Worm (Caenorhabditis elegans): ENCODE data around the gene Y7A5A.7.
A peak's percentile ranks its signal among the peaks of the same experiment; 100 is the strongest.

The Y7A5A.7 gene

DNA sequence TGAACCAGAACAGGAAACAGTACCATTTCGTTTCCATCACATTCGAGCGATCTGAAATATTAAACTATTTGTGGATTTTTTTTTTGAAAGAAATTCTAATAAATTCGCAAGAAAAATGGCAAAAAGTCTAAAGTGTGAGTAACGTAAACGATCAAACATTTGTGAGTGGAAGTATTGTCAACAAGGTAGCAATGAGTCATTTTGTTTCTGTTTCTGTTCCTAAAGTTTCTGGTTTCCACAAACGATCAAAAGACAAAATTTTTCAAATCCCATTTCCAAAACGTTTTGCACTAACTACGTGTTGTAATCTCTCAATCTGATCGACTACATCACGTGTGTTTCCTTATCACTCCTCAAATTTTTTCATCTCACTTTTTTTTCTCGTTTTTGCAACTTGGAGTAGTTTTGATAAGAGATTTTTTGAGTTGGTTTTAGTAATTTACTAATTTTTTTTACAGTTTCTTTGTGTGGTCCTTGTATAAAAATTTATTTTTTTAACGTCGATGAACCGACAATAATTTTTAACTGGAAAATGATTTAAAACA is 43.6 kb upstream of the Y7A5A.7 start, which contains the start of gene F59F4.3:
F59F4.3 (minus strand) TSS at position 51 of the 545 bp plus-strand sequence.
- no peak for TF ChIP-seq C38D4.7 (GFP tag; optimal IDR thresholded peaks at IDR 0.05)
- no peak for TF ChIP-seq pax-1 (tag; optimal IDR thresholded peaks at IDR 0.05)
- TF ChIP-seq ceh-31 (tag; optimal IDR thresholded peaks at IDR 0.05): no peak
- TF ChIP-seq ceh-45 (GFP tag; IDR thresholded peaks at IDR 0.05): no peak
- no peak for TF ChIP-seq hlh-8 (tag; optimal IDR thresholded peaks at IDR 0.05)
- no peak for TF ChIP-seq lim-6 (tag; optimal IDR thresholded peaks at IDR 0.05)
- no peak for TF ChIP-seq pag-3 (tag; optimal IDR thresholded peaks at IDR 0.05; ENCODE audit: borderline replicate concordance)
- TF ChIP-seq ceh-2 (tag; optimal IDR thresholded peaks at IDR 0.05): no peak
- TF ChIP-seq Y22D7AL.16 (tag; optimal IDR thresholded peaks at IDR 0.05): no peak
- TF ChIP-seq hlh-13 (GFP tag; optimal IDR thresholded peaks at IDR 0.05): no peak
- TF ChIP-seq ceh-6 (GFP tag; optimal IDR thresholded peaks at IDR 0.05): no peak
- no peak for TF ChIP-seq hlh-30 (tag; optimal IDR thresholded peaks at IDR 0.05; ENCODE audit: insufficient read depth)
- no peak for TF ChIP-seq zip-5 (tag; optimal IDR thresholded peaks at IDR 0.05)

ce11 chrX:15846552-15846951 is 42.6 kb upstream of the Y7A5A.7 start:
- TF ChIP-seq pat-9 (tag; optimal IDR thresholded peaks at IDR 0.05) (no peak), pqm-1 (tag; optimal IDR thresholded peaks at IDR 0.05) (no peak), hlh-15 (tag; optimal IDR thresholded peaks at IDR 0.05) (no peak), dve-1 (tag; optimal IDR thresholded peaks at IDR 0.05) (no peak)

- TF ChIP-seq pha-4 (tag; optimal IDR thresholded peaks at IDR 0.05) (no peak), F13H6.1 (tag; optimal IDR thresholded peaks at IDR 0.05) (no peak), fkh-10 (GFP tag; optimal IDR thresholded peaks at IDR 0.05) (no peak), hlh-6 (tag; optimal IDR thresholded peaks at IDR 0.05) (no peak), odd-2 (tag; optimal IDR thresholded peaks at IDR 0.05) (no peak), unc-55 (GFP tag; optimal IDR thresholded peaks at IDR 0.05) (no peak), pros-1 (tag; optimal IDR thresholded peaks at IDR 0.05) (no peak), hlh-13 (GFP tag; optimal IDR thresholded peaks at IDR 0.05) (no peak), dmd-4 (tag; optimal IDR thresholded peaks at IDR 0.05; ENCODE audit: borderline replicate concordance) (no peak), rnt-1 (tag; optimal IDR thresholded peaks at IDR 0.05) (no peak), nhr-11 (tag; optimal IDR thresholded peaks at IDR 0.05) (no peak), hlh-8 (tag; optimal IDR thresholded peaks at IDR 0.05) (no peak), ceh-19 (GFP tag; optimal IDR thresholded peaks at IDR 0.05) (no peak), ceh-24 (tag; optimal IDR thresholded peaks at IDR 0.05) (no peak), pha-2 (tag; optimal IDR thresholded peaks at IDR 0.05) (no peak), tbx-7 (tag; optimal IDR thresholded peaks at IDR 0.05) (no peak), C38D4.7 (GFP tag; optimal IDR thresholded peaks at IDR 0.05) (no peak)
These were observed 40.4 kb upstream of the Y7A5A.7 start for ce11 chrX:15844330-15844729.

DNA sequence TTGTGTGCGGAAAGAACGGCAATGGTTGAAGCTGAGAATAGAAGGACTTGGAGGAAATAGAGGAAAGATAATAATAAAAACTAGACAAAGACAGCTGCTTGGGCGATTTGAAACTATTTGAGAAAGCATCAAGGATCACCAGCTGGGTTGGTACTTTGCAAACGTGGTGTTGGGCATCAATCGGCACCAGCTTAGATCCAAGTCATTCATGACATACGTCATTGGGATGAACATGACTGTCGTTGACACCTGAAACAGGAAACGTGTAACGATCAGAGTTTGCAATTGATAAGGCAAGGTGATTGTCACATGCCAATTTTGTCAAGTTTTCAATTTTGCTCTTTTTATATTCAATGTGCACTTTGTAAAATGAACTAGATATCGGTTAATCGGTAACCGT is 38.5 kb upstream of the Y7A5A.7 start:
- TF ChIP-seq fkh-10 (GFP tag; optimal IDR thresholded peaks at IDR 0.05) (no peak), pat-9 (tag; optimal IDR thresholded peaks at IDR 0.05) (no peak), ceh-34 (tag; optimal IDR thresholded peaks at IDR 0.05) (no peak)

DNA sequence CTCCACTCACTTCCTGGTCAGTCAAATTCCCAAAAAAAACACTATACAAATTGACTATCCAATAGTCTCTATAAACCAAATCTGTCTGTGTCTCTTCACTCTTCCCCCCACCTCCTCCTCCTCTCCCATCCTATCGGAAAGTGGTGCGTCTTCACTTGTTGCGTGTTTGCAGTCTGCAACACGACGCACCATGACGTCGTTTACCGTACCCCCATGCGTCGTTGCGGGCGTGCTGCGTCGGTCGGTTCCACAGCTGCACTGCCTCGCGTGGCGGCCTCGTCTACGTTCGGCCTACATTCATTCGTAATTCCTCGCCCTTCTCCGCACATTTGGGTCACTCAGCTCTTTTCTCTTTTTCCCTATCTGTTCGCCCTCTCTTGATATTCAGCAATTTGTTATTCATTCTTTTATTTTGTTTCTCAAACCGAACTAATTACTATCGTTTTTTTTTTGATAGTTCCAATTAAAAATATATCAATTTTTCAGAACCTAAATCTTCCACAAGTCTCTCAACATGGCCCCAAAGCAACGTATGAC is 37.2 kb upstream of the Y7A5A.7 start, which contains the start of gene serp-1.1:
serp-1.1 (plus strand) TSS at position 487 of the 537 bp plus-strand sequence.
- TF ChIP-seq ceh-31 (tag; optimal IDR thresholded peaks at IDR 0.05) (peak; percentile 97), unc-86 (tag; optimal IDR thresholded peaks at IDR 0.05) (peak; percentile 38), Y22D7AL.16 (tag; optimal IDR thresholded peaks at IDR 0.05) (no peak), hlh-15 (tag; optimal IDR thresholded peaks at IDR 0.05) (no peak), ceh-48 (tag; optimal IDR thresholded peaks at IDR 0.05) (peak; percentile 45), unc-3 (GFP tag; conservative IDR thresholded peaks at IDR 0.05) (peak; percentile 44; the same call in 1 of the 2 replicates), unc-3 (tag; optimal IDR thresholded peaks at IDR 0.05) (peak; percentile 62), F13H6.1 (tag; optimal IDR thresholded peaks at IDR 0.05) (peak; percentile 88), ceh-24 (tag; optimal IDR thresholded peaks at IDR 0.05) (no peak), T23F11.4 (GFP tag; optimal IDR thresholded peaks at IDR 0.05) (peak; percentile 55), fkh-10 (GFP tag; optimal IDR thresholded peaks at IDR 0.05) (peak; percentile 25), dmd-4 (tag; optimal IDR thresholded peaks at IDR 0.05; ENCODE audit: borderline replicate concordance) (peak; percentile 75), C38D4.7 (GFP tag; optimal IDR thresholded peaks at IDR 0.05) (peak; percentile 28), pat-9 (tag; optimal IDR thresholded peaks at IDR 0.05) (peak; percentile 49), elt-2 (tag; optimal IDR thresholded peaks at IDR 0.05) (peak; percentile 89), tbx-2 (tag; optimal IDR thresholded peaks at IDR 0.05) (peak; percentile 97), pros-1 (tag; optimal IDR thresholded peaks at IDR 0.05) (peak; percentile 98), hlh-6 (tag; optimal IDR thresholded peaks at IDR 0.05) (peak; percentile 61), ceh-30 (tag; optimal IDR thresholded peaks at IDR 0.05) (no peak), ceh-14 (tag; optimal IDR thresholded peaks at IDR 0.05) (peak; percentile 82), zip-5 (tag; optimal IDR thresholded peaks at IDR 0.05) (no peak), hlh-13 (GFP tag; optimal IDR thresholded peaks at IDR 0.05) (no peak), ceh-45 (GFP tag; IDR thresholded peaks at IDR 0.05) (no peak), rnt-1 (tag; optimal IDR thresholded peaks at IDR 0.05) (peak; percentile 94), hlh-8 (tag; optimal IDR thresholded peaks at IDR 0.05) (peak; percentile 77), fkh-6 (tag; optimal IDR thresholded peaks at IDR 0.05) (peak; percentile 24)

Measured in whole organism, late embryonic.